Fruit fly (Drosophila melanogaster) Kc167 (cell line): ENCODE measurements around the gene CG42399.

Experiments
- Sin3A ChIP-seq: fragments of >200 bp; optimal IDR thresholded peaks from 2 replicates; lab custom pipeline; 2018; ENCODE audit warnings: missing external identifiers
- ttk ChIP-seq: sonication (Bioruptor generic); optimal IDR thresholded peaks from 2 replicates; lab custom pipeline; 2017; ENCODE audit warnings: missing external identifiers

DNA sequence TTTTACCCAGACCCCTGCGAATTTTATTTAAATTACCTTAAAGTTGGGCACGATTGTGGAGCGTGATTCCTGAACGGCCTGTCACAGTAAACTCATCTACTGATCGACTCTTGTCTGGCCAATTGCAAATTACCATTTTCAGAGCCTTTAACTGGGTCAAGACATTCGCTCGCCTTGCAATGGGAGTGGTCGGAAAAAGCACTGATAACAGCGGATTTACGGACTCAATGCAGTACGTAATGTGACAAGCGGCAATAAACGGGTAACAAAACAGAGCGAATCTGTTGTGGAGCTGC lies 17.0 kb downstream of the CG42399 start:
- TF ChIP-seq ttk (no peak), Sin3A (lab: Kevin White, UChicago) (no peak)
